In genomic region chrX:10756185-10756584, ce11 we compare ENCODE assay signal across 6 worm cellular contexts.
TF ChIP-seq lines count a peak whose summit lies in the region.

No protein-coding gene starts in this region.

TF ChIP-seq in whole organism, L1 larva, 84 proteins besides CTCF, POLR2A, EP300 and RAD21 (continues in another document):
- TF ChIP-seq zip-4 (GFP tag; optimal IDR thresholded peaks at IDR 0.05; lab: Kevin White, UChicago) (no peak), mef-2 (tag; optimal IDR thresholded peaks at IDR 0.05; lab: Kevin White, UChicago) (no peak), ceh-63 (GFP tag; optimal IDR thresholded peaks at IDR 0.05; lab: Kevin White, UChicago) (no peak), elt-2 (tag; optimal IDR thresholded peaks at IDR 0.05; lab: Kevin White, UChicago) (no peak), nhr-11 (tag; optimal IDR thresholded peaks at IDR 0.05; lab: Kevin White, UChicago) (no peak), nhr-77 (tag; optimal IDR thresholded peaks at IDR 0.05; lab: Kevin White, UChicago) (no peak), aly-2 (tag; optimal IDR thresholded peaks at IDR 0.05; lab: Kevin White, UChicago) (no peak), ama-1 (optimal IDR thresholded peaks at IDR 0.05; lab: Kevin White, UChicago) (no peak), ceh-88 (GFP tag; IDR thresholded peaks at IDR 0.05; lab: Robert Waterston, UW) (no peak), dsc-1 (tag; optimal IDR thresholded peaks at IDR 0.05; lab: Kevin White, UChicago) (peak; percentile 39), nhr-47 (tag; optimal IDR thresholded peaks at IDR 0.05; lab: Kevin White, UChicago) (peak; percentile 55), unc-98 (GFP tag; IDR thresholded peaks at IDR 0.05; lab: Robert Waterston, UW) (no peak), mep-1 (tag; optimal IDR thresholded peaks at IDR 0.05; lab: Kevin White, UChicago) (no peak), zag-1 (tag; optimal IDR thresholded peaks at IDR 0.05; lab: Kevin White, UChicago) (no peak), dpl-1 (GFP tag; optimal IDR thresholded peaks at IDR 0.05; lab: Kevin White, UChicago) (no peak), efl-3 (GFP tag; optimal IDR thresholded peaks at IDR 0.05; lab: Kevin White, UChicago) (no peak)

TF ChIP-seq in whole organism, L2 larva, 48 proteins besides CTCF, POLR2A, EP300 and RAD21:
- no peak for TF ChIP-seq ceh-16 (tag; optimal IDR thresholded peaks at IDR 0.05; lab: Kevin White, UChicago)
- no peak for TF ChIP-seq lin-13 (GFP tag; optimal IDR thresholded peaks at IDR 0.05; lab: Kevin White, UChicago)
- TF ChIP-seq sma-3 (GFP tag; optimal IDR thresholded peaks at IDR 0.05; lab: Kevin White, UChicago), result peak; percentile 21
- peak; percentile 55 for TF ChIP-seq nhr-21 (tag; optimal IDR thresholded peaks at IDR 0.05; lab: Kevin White, UChicago)
- TF ChIP-seq fos-1 (tag; optimal IDR thresholded peaks at IDR 0.05; lab: Kevin White, UChicago), result no peak
- no peak for TF ChIP-seq nhr-237 (tag; optimal IDR thresholded peaks at IDR 0.05; lab: Kevin White, UChicago)
- no peak for TF ChIP-seq snpc-4 (tag; optimal IDR thresholded peaks at IDR 0.05; lab: Kevin White, UChicago)
- peak; percentile 73 for TF ChIP-seq nhr-129 (tag; optimal IDR thresholded peaks at IDR 0.05; lab: Kevin White, UChicago)
- no peak for TF ChIP-seq ceh-82 (tag; optimal IDR thresholded peaks at IDR 0.05; lab: Kevin White, UChicago)
- TF ChIP-seq lin-11 (tag; optimal IDR thresholded peaks at IDR 0.05; lab: Kevin White, UChicago), result peak; percentile 66
- TF ChIP-seq peb-1 (tag; optimal IDR thresholded peaks at IDR 0.05; lab: Kevin White, UChicago), result no peak

TF ChIP-seq in whole organism, L3 larva, 47 proteins besides CTCF, POLR2A, EP300 and RAD21:
- TF ChIP-seq aly-2 (tag; optimal IDR thresholded peaks at IDR 0.05; lab: Kevin White, UChicago) (no peak), jun-1 (tag; optimal IDR thresholded peaks at IDR 0.05; lab: Kevin White, UChicago) (no peak), fos-1 (tag; optimal IDR thresholded peaks at IDR 0.05; lab: Kevin White, UChicago) (no peak), nhr-11 (tag; optimal IDR thresholded peaks at IDR 0.05; lab: Kevin White, UChicago) (no peak), sea-2 (GFP tag; optimal IDR thresholded peaks at IDR 0.05; lab: Kevin White, UChicago) (no peak), fkh-2 (tag; optimal IDR thresholded peaks at IDR 0.05; lab: Kevin White, UChicago) (no peak), nhr-23 (tag; optimal IDR thresholded peaks at IDR 0.05; lab: Kevin White, UChicago) (peak; percentile 26), nhr-76 (tag; optimal IDR thresholded peaks at IDR 0.05; lab: Kevin White, UChicago) (no peak), nhr-43 (tag; optimal IDR thresholded peaks at IDR 0.05; lab: Kevin White, UChicago; ENCODE audit: poor library complexity, severe bottlenecking) (peak; percentile 14), lsy-12 (tag; optimal IDR thresholded peaks at IDR 0.05; lab: Kevin White, UChicago) (no peak), ZK546.5 (tag; optimal IDR thresholded peaks at IDR 0.05; lab: Kevin White, UChicago) (no peak), pqm-1 (tag; optimal IDR thresholded peaks at IDR 0.05; lab: Kevin White, UChicago) (no peak), eor-1 (tag; optimal IDR thresholded peaks at IDR 0.05; lab: Kevin White, UChicago) (no peak), elt-2 (tag; optimal IDR thresholded peaks at IDR 0.05; lab: Kevin White, UChicago) (no peak)

TF ChIP-seq in whole organism, L4 larva, 104 proteins besides CTCF, POLR2A, EP300 and RAD21:
- TF ChIP-seq mdl-1 (tag; optimal IDR thresholded peaks at IDR 0.05; lab: Kevin White, UChicago) (no peak), mxl-3 (GFP tag; optimal IDR thresholded peaks at IDR 0.05; lab: Kevin White, UChicago) (no peak), dmd-6 (GFP tag; IDR thresholded peaks at IDR 0.05; lab: Robert Waterston, UW) (0 out of 2 replicates have a peak, but pooled peaks have one; percentile 12), hlh-11 (tag; optimal IDR thresholded peaks at IDR 0.05; lab: Kevin White, UChicago) (peak; percentile 0), fos-1 (tag; optimal IDR thresholded peaks at IDR 0.05; lab: Kevin White, UChicago) (no peak), nhr-42 (GFP tag; IDR thresholded peaks at IDR 0.05; lab: Robert Waterston, UW) (peak; percentile 51; the same call in 1 of the 2 replicates), nhr-28 (tag; optimal IDR thresholded peaks at IDR 0.05; lab: Kevin White, UChicago) (peak; percentile 2), duxl-1 (tag; optimal IDR thresholded peaks at IDR 0.05; lab: Kevin White, UChicago; ENCODE audit: poor library complexity) (peak; percentile 54), hmg-1.1 (GFP tag; IDR thresholded peaks at IDR 0.05; lab: Robert Waterston, UW) (no peak), ctbp-1 (GFP tag; IDR thresholded peaks at IDR 0.05; lab: Robert Waterston, UW) (no peak), lin-29 (GFP tag; IDR thresholded peaks at IDR 0.05; lab: Robert Waterston, UW) (0 out of 2 replicates have a peak, but pooled peaks have one; percentile 27), nhr-77 (tag; optimal IDR thresholded peaks at IDR 0.05; lab: Kevin White, UChicago) (peak; percentile 13)

TF ChIP-seq in whole organism, late embryonic, 69 proteins besides CTCF, POLR2A, EP300 and RAD21:
- peak; percentile 94 for TF ChIP-seq sdc-2 (tag; optimal IDR thresholded peaks at IDR 0.05; lab: Kevin White, UChicago)
- TF ChIP-seq T23F11.4 (GFP tag; optimal IDR thresholded peaks at IDR 0.05; lab: Kevin White, UChicago), result no peak

TF ChIP-seq in whole organism, young adult, 124 proteins besides CTCF, POLR2A, EP300 and RAD21:
- TF ChIP-seq nhr-80 (tag; optimal IDR thresholded peaks at IDR 0.05; lab: Kevin White, UChicago) (peak; percentile 6), C17E4.6 (GFP tag; IDR thresholded peaks at IDR 0.05; lab: Robert Waterston, UW) (no peak), aptf-3 (GFP tag; IDR thresholded peaks at IDR 0.05; lab: Robert Waterston, UW) (no peak), egrh-3 (GFP tag; IDR thresholded peaks at IDR 0.05; lab: Robert Waterston, UW) (no peak), ztf-26 (tag; optimal IDR thresholded peaks at IDR 0.05; lab: Kevin White, UChicago) (peak; percentile 23), lsl-1 (GFP tag; optimal IDR thresholded peaks at IDR 0.05; lab: Kevin White, UChicago) (no peak), ceh-27 (GFP tag; optimal IDR thresholded peaks at IDR 0.05; lab: Kevin White, UChicago) (no peak), dpff-1 (tag; optimal IDR thresholded peaks at IDR 0.05; lab: Kevin White, UChicago) (no peak), somi-1 (GFP tag; optimal IDR thresholded peaks at IDR 0.05; lab: Kevin White, UChicago) (no peak), F57C9.4 (tag; optimal IDR thresholded peaks at IDR 0.05; lab: Kevin White, UChicago) (no peak), ztf-18 (tag; optimal IDR thresholded peaks at IDR 0.05; lab: Kevin White, UChicago) (no peak), rec-8 (tag; optimal IDR thresholded peaks at IDR 0.05; lab: Kevin White, UChicago) (no peak), lin-26 (GFP tag; IDR thresholded peaks at IDR 0.05; lab: Robert Waterston, UW) (no peak), ekl-4 (GFP tag; IDR thresholded peaks at IDR 0.05; lab: Robert Waterston, UW) (no peak), sdz-38 (tag; optimal IDR thresholded peaks at IDR 0.05; lab: Kevin White, UChicago) (no peak), mel-28 (tag; optimal IDR thresholded peaks at IDR 0.05; lab: Kevin White, UChicago; ENCODE audit: borderline replicate concordance) (no peak), pbrm-1 (GFP tag; IDR thresholded peaks at IDR 0.05; lab: Robert Waterston, UW) (no peak), Y53F4B.3 (GFP tag; IDR thresholded peaks at IDR 0.05; lab: Robert Waterston, UW) (no peak), K11D2.4 (GFP tag; IDR thresholded peaks at IDR 0.05; lab: Robert Waterston, UW) (0 out of 2 replicates have a peak, but pooled peaks have one; percentile 37), zfh-2 (GFP tag; conservative IDR thresholded peaks at IDR 0.05; lab: Robert Waterston, UW) (no peak), lag-1 (GFP tag; IDR thresholded peaks at IDR 0.05; lab: Robert Waterston, UW) (no peak), T07F8.4 (tag; optimal IDR thresholded peaks at IDR 0.05; lab: Kevin White, UChicago) (no peak), C06A6.2 (GFP tag; conservative IDR thresholded peaks at IDR 0.05; lab: Robert Waterston, UW) (no peak), die-1 (tag; optimal IDR thresholded peaks at IDR 0.05; lab: Kevin White, UChicago) (no peak), repo-1 (tag; optimal IDR thresholded peaks at IDR 0.05; lab: Kevin White, UChicago) (no peak), snpc-3.4 (tag; optimal IDR thresholded peaks at IDR 0.05; lab: Kevin White, UChicago) (no peak), gei-17 (GFP tag; optimal IDR thresholded peaks at IDR 0.05; lab: Kevin White, UChicago) (peak; percentile 89), F52B5.7 (tag; optimal IDR thresholded peaks at IDR 0.05; lab: Kevin White, UChicago) (no peak), chd-7 (tag; optimal IDR thresholded peaks at IDR 0.05; lab: Kevin White, UChicago) (no peak), ZK185.1 (tag; optimal IDR thresholded peaks at IDR 0.05; lab: Kevin White, UChicago; ENCODE audit: poor library complexity, severe bottlenecking) (peak; percentile 36), nfya-2 (GFP tag; IDR thresholded peaks at IDR 0.05; lab: Robert Waterston, UW) (no peak), F39B2.1 (GFP tag; IDR thresholded peaks at IDR 0.05; lab: Robert Waterston, UW) (no peak), mes-4 (tag; optimal IDR thresholded peaks at IDR 0.05; lab: Kevin White, UChicago) (no peak), snpc-1.1 (tag; optimal IDR thresholded peaks at IDR 0.05; lab: Kevin White, UChicago; ENCODE audit: insufficient read depth) (no peak), nhr-120 (GFP tag; IDR thresholded peaks at IDR 0.05; lab: Robert Waterston, UW) (no peak), F10E7.11 (tag; optimal IDR thresholded peaks at IDR 0.05; lab: Kevin White, UChicago) (no peak)
